Fruit fly (Drosophila melanogaster) ovary, adult (tissue): Measurements from ENCODE around the gene Hip14.

Experiments
- CG17801 ChIP-seq: fragments of 200-800 bp; optimal IDR thresholded peaks from 2 replicates; lab custom pipeline; 2019; ENCODE audit warnings: missing biosample characterization, mild to moderate bottlenecking, missing genetic modification characterization, moderate library complexity; ENCODE audit not compliant: partially characterized antibody

The Hip14 gene

DNA sequence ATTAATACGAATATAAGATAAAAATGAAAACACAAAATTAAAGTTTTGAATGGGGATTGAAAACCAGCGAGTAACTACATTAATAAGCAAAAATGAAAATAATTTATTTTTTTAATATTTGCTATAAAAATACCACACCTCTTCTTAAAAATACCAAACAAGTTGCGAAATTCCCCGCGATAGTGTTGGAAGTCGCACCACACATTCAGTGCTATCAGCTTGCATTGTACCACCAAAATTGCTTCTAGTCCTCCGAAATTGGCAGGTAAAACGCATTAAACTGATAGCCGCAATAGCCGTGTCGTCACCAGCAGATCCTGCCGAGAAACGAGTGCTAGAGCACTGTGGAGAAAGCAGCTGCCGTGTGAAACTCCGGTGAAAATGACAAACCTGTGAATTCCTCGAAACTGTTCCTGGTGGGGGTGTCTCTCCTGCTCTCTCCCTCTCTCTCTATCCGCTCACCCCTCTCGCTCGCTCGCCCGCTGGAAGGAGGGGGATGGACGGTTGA is at the start of gene Hip14:
Gene Hip14 (plus strand): TSS at position 198 of the 508 bp plus-strand sequence.
- peak; percentile 37 for TF ChIP-seq CG17801 (GFP tag; lab: Kevin White, UChicago)

dm6 chr3L:15940823-15941222 is 47.2 kb upstream of the Hip14 start:
- no peak for TF ChIP-seq CG17801 (GFP tag; lab: Kevin White, UChicago)

DNA sequence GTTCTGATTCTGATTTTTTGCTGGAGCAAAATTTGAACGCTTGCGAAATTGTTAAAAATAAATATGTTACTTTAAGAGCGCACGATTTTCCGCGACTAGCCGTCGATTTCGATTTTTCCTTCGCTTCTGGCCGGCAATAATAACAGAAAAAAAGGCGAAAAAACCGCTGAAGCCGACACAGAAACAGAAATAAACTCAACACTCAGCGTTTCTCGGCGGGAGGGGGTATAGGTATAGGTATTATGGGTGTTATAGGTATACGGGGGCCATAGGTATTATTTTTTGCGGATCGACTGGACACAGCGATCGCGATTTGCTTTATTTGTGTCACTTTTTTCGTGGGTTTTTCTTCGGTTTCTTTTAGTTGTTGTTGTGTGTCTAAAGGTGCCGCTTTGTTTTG is 35.7 kb upstream of the Hip14 start:
- peak; percentile 17 for TF ChIP-seq CG17801 (GFP tag; lab: Kevin White, UChicago)

- no peak for TF ChIP-seq CG17801 (GFP tag; lab: Kevin White, UChicago)
These were observed 35.1 kb upstream of the Hip14 start for dm6 chr3L:15952909-15953308.

- TF ChIP-seq CG17801 (GFP tag; lab: Kevin White, UChicago), result no peak
These were observed 34.1 kb upstream of the Hip14 start for dm6 chr3L:15953892-15954291.

- TF ChIP-seq CG17801 (GFP tag; lab: Kevin White, UChicago), result no peak
These were observed 33.1 kb upstream of the Hip14 start, which contains the start of the genes Pka-C3 and GXIVsPLA2 for dm6 chr3L:15954784-15955427. Gene Pka-C3 (minus strand): TSS chr3L:15954797. Gene GXIVsPLA2 (plus strand): TSS chr3L:15955096.

dm6 chr3L:15956448-15957010 is 31.5 kb upstream of the Hip14 start, which contains the start of gene elgi:
Gene elgi (plus strand): TSS chr3L:15956550.
- peak; percentile 47 for TF ChIP-seq CG17801 (GFP tag; lab: Kevin White, UChicago)

DNA sequence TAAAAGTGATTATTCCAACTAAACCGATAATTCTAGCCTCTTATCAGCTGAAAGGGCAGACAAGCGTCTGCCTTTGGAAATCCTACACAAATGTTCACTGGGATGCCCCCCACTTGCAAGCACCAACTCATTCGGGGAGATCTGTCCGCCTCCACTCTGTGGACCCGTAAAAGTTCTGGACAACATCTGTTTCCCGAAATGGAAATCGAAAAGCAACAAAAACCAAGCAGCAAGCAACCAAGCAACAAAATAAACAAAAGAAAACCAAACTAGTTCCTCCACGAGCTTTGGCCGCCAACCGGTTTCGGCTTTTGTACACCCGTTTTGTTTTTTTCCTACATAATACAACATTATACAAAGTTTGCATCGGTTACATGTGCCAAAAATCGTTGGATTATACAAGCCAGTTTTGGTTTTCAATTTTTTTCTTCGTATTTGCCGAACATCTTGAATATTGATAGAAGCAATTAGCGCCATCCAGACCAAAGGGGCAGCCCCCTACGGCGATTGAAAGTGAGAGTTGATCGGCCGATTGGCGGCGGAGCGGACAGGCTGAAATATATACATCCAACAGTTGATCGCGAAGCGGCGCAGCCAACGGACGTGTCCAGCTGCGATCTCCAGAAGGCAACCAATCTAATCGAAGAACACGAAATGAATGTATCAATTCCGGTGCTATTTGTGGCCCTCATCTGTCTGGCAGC is 29.3 kb upstream of the Hip14 start, which contains the start of gene CG17032:
Gene CG17032 (plus strand): TSS at position 232 of the 704 bp plus-strand sequence.
- TF ChIP-seq CG17801 (GFP tag; lab: Kevin White, UChicago), result no peak

dm6 chr3L:15967588-15968500 is 20.2 kb upstream of the Hip14 start, which contains the start of the genes Brr2 and CG10516:
Gene Brr2 (minus strand): TSS chr3L:15967872.
Gene CG10516 (plus strand): TSS chr3L:15968204.
- no peak for TF ChIP-seq CG17801 (GFP tag; lab: Kevin White, UChicago)

DNA sequence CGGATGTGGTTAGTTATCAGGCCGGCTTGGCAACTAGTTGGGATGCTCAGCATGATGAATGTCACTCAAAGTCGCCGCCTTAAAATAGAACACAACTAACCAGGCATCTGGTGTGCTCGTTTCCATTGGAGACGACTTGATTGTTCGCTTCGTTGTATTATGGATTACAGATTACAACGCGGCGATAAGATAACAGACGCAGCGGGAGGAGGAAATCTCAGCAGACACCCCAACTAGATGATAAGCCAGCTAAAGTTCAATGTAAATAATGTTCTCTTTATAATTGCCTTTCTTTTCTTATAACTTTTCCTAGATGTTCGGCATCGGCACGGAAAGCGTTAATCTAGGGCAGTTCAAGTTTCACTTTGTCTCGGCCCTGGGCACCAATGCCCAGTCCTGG is 19.4 kb upstream of the Hip14 start:
- TF ChIP-seq CG17801 (GFP tag; lab: Kevin White, UChicago), result no peak

DNA sequence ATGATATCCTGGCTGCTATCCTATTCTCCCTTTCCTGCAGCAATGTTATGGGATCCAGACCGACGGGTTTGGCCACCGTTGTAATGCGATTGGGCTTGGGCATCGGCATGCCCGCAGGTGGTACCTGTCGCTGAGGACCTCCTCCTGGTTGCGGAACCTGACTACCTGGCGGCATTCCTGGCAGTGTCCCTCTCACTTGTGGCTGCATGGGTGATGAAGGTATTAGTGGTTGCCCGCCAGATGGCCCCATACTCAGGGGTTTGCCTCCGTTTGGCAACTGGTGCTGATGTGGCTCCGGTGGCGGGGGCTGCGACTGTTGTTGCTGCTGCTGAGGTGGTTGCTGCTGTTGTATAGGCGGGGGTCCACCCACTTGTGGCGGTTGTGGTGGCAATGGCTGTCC is 13.9 kb upstream of the Hip14 start:
- TF ChIP-seq CG17801 (GFP tag; lab: Kevin White, UChicago), result no peak

- no peak for TF ChIP-seq CG17801 (GFP tag; lab: Kevin White, UChicago)
These were observed 13.0 kb upstream of the Hip14 start, which contains the start of gene CG17026 for dm6 chr3L:15975068-15975467. Gene CG17026 (plus strand): TSS chr3L:15975368.

- TF ChIP-seq CG17801 (GFP tag; lab: Kevin White, UChicago), result peak; percentile 8
These were observed 11.3 kb upstream of the Hip14 start, which contains the start of gene CG17029 for dm6 chr3L:15976758-15977157. Gene CG17029 (plus strand): TSS chr3L:15976870.

DNA sequence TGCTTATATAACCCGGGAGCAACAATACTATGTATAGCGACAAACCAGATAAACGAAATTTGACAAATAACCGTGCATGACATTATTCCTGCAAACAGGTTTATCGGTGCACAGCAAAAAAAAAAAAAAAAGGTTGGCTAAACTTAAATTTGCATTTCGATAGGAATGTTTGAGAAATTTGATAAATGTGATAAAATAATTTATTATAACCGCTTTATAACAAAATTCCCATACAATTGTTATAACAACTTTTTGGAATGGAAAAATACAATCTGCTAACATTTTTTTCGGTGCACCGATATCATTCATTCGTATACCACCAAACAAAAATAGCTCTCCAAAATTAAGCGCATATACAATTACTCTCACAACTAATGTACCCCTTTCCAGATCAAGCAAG is 10.5 kb upstream of the Hip14 start:
- no peak for TF ChIP-seq CG17801 (GFP tag; lab: Kevin White, UChicago)
